Worm (Caenorhabditis elegans) whole organism, dauer: ENCODE data around the gene ins-7.

ENCODE experiments used
- unc-62 ChIP-seq: sonication (generic microtip); optimal IDR thresholded peaks from 2 replicates; lab custom pipeline; 2017; ENCODE audit warnings: missing biosample characterization, missing genetic modification reagents, missing genetic modification characterization

ins-7 gene

DNA sequence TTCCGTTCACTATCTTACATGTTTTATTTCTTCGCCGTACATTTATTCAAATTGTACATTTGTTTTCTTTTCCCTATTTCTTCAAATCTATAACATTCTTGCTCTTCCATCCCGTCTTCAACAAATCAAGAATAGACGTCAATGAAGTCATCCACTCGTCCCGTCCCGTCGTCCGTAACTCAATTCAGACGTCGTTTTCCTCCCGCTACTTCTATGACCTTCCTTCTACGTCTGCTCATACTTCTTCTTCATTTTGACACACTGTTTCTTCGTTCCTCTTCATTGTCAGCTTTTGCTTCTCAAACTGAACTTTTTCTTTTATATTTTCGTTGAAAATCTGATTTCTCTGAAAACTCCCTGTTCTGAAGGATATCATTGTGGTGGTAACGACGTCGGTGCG, 22.6 kb downstream of the ins-7 start:
- no peak for TF ChIP-seq unc-62 (GFP tag; lab: Kevin White, UChicago)

DNA sequence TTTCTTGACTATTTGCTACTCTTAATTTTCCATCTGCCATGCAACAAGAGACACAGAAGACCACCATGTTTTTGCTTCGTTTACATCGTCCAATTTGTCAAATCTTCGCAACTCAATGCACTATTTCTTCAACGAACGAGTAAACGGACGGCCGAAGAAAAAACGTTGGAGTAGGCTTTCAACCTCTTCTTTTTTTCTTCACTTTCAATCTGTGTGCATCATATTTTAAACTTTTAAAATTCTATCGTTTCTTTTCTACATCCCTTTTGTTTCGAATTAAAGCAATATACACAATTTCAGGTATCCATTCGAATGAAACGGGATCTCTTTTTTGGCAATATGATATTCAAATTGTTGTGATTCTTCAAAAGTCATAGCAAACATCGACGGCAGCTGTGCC, 24.9 kb downstream of the ins-7 start, which contains the start of gene acc-1:
acc-1 (plus strand) TSS at position 301 of the 400 bp plus-strand sequence.
- no peak for TF ChIP-seq unc-62 (GFP tag; lab: Kevin White, UChicago)

DNA sequence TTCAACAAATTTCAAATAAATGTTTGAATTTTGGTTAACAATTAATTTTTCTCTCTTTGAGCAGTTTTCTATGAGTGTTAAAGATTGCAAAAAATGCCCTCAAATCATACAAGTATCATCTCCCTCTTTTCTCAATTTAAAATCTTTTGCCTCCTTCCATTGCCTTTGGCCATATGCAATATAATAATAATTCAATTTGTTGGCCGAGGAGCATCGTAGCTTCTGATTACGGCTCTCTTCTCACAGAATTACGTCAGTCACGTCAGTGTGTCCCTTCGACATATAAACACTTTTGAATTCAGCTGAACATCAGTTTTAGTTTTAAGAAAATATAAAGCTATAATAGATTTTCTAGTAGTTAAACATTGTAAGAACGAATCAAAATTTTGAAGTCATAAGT, 27.1 kb downstream of the ins-7 start:
- TF ChIP-seq unc-62 (GFP tag; lab: Kevin White, UChicago) = no peak

DNA sequence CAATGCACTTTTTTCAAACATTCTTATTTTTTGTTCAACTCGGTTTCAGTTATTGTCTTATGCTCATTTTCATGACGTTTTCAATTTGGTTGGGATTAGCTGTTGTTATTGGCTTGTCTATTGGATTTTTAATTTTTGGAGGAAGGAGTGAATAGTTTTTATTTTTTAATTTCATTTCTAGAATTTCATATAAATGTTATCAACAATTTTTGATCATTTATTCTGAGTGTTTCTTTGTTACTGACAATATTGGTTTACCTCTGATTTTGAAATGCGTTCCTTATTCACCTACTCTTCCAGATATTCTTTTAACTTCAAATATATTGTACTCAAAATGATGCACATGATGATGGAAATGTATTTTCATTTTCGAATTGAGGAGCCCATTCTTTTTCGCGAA, 28.6 kb downstream of the ins-7 start, which contains the start of gene F58G6.7:
F58G6.7 (plus strand) TSS at position 301 of the 400 bp plus-strand sequence.
- no peak for TF ChIP-seq unc-62 (GFP tag; lab: Kevin White, UChicago)

DNA sequence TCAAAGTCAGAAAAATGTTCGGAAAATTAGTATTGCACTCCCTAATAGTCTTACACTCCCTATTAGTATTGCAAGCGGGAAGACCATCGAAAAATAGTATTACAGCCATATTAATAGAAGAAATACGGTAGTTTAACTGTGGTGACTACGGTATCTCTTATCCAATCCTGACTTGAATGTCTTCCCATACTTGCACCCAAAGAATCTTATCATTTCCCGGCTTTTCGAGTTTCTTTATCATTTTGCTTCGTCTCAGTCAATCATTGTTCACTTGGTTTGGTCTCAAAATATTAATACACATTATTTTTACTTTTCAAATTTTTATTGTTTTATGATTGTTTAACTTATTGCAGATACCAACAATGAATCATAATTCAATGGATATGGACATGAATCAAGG, 29.5 kb downstream of the ins-7 start, which contains the start of gene F58G6.3:
F58G6.3 (plus strand) TSS at position 352 of the 400 bp plus-strand sequence.
- TF ChIP-seq unc-62 (GFP tag; lab: Kevin White, UChicago) = no peak

DNA sequence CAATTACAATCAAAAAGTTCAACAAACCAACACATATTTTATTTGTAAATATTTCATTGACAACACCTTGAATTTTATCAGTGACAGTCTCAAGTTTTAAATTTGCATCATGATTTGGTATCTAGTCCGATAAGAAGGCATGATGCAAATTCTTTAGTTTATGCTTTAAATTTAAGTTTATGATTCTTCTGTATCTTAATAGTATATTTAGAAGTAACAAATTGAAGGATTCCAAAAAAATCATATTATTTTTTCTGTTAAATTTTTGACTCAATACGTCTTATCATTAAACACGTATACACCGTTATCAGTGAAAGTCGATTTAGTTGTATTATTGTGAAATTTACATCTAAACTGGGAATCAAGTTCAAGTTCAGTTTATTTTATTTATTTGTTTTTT, 31.4 kb downstream of the ins-7 start, which contains the start of gene chca-1:
chca-1 (plus strand) TSS at position 161 of the 400 bp plus-strand sequence.
- TF ChIP-seq unc-62 (GFP tag; lab: Kevin White, UChicago) = no peak

DNA sequence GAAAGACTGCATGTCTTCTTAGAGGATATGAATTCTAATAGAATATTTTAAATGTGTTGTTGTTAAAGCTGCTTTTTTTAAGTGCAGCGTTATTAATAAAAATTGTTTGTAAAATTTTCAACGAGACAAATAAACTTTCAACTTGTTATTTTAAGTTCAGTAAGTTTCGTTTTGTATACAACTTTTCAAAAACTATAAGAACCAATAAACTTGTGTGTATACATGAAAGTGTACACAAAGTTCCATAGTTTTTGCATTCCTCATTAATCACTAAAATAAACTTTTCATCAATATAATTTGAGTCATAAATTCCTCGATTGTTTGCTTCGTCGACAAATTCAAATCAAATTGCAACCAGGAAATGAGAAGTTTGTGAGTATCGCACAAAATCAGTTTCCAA, 34.0 kb downstream of the ins-7 start, which contains the start of gene srm-3:
srm-3 (plus strand) TSS at position 301 of the 400 bp plus-strand sequence.
- no peak for TF ChIP-seq unc-62 (GFP tag; lab: Kevin White, UChicago)

DNA sequence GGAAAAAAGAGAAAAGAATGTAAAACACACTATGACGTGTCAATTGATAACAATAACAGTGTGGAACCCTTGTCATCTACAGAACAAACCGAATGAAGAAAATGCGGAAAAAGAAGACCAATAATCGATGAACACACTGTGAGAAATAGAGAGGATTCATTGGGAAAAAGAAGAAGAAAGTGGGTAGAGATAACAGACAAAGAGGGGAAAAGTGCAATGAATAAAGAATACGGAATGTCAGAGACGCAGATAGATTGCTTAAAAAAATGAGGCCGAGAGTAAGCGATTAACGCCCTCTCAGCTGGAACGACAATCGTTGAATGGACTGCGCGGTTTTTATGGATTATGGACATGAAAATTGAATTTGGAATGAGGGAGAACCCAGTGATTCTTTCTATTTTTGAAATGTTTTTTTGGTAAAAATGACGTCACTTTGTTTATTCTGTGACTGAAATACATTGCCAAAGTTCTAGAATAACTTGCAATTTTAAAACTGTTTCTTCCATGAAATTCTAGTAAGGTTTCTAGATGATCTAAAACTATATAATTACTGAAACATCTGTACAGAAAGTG, 34.8 kb downstream of the ins-7 start, which contains the start of gene amph-1:
amph-1 (minus strand) TSS at position 85 of the 573 bp plus-strand sequence.
- TF ChIP-seq unc-62 (GFP tag; lab: Kevin White, UChicago) = no peak

DNA sequence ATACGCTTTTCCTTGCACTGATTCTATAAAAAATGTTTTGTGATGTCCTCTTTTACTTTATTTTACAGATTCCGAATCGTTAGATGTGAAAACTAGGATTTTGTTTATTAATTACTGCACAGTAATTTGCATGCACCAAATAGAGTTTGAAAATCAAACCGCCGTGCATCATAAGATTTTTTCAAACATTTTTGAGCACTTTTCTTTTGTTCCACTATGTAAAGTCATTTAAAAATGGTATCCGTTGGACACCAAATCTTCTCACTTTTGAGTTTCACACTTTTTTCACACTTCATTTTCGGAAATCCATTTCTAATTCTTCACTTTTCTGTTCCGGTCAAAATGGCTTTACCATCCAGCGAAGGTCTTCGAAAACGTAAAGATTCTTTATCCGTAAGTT, 39.5 kb downstream of the ins-7 start, which contains the start of gene degl-2:
degl-2 (plus strand) TSS at position 301 of the 400 bp plus-strand sequence.
- no peak for TF ChIP-seq unc-62 (GFP tag; lab: Kevin White, UChicago)

DNA sequence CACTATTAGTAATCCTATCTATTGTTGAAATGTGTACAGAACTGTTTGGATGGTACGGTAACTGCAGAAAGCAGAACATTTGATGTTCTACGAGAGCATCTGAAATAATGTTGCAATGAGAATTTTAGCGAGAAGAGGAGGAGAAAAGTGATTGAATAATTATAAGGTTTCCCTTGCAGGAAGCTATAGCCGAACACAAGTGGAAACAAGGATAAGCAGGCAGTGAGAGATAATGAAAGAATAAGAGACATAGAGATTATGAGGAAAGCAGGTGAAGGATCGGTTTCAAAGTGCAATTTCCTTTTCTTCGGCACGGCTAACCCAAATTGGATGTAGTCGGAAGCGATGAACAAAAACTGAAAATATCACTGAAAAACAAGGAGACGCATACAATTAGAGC, 40.7 kb downstream of the ins-7 start, which contains the start of gene del-2:
del-2 (minus strand) TSS at position 101 of the 400 bp plus-strand sequence.
- no peak for TF ChIP-seq unc-62 (GFP tag; lab: Kevin White, UChicago)

DNA sequence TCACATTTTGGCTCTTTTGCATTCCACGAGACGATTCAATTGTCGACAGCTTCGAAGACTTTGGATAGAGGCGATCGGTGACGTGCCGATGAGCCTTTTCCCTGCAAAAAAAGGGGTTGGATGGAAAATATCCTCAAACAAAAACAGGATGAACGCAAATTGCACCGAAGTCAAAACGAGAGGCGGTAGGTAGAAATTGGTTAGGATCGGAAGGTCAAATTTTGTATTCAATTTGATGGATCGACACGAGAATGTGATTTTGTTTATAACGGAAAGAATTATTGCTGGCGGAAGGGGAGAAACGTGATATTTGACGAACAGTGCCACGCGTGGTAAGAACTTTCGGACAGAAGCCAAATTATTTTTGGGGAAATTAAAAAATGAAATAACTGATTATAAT, 47.8 kb downstream of the ins-7 start, which contains the start of gene mca-1:
mca-1 (minus strand) TSS at position 101 of the 400 bp plus-strand sequence.
- TF ChIP-seq unc-62 (GFP tag; lab: Kevin White, UChicago) = no peak

DNA sequence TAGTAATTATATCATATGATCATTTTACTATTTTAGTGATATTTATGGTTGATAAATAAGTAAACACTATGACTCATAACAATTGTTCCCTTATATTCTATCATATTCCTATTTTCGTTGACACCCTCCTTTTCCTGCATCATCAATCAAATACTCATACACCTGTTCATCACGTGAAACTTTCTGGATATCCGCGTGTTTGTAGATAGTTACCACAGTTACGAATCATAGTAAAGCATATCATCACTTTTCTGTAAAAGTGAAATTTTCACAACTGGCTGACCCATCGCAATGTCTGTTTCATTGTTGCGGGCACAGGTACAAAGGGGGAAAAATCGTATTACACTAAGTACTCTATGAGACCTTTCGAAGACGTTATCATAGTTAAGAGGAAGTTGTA, 48.8 kb downstream of the ins-7 start:
- no peak for TF ChIP-seq unc-62 (GFP tag; lab: Kevin White, UChicago)

DNA sequence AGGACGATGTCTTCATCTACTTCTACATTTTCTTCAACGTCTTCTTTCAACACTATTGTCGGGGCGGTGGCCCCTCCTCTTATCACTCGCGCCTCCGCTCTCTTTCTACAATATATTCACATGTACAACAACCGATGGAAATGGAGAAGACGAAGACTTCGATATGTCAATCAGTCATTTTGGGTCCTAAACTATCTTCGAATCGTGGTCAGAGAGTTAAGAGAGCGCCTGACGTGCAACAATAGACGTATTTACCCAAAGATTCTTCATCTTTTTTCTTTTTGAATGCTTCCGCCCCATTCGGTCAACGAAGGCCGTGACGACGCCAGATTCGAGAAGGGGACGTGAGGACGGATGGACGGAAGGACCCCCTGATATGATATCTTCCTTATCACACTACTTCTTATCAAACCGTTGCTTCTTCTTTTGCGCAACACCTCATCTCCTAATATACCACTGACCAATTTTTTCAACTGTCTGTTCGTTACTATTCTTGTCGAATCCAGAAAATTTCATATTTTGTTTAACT, 49.6 kb downstream of the ins-7 start:
- no peak for TF ChIP-seq unc-62 (GFP tag; lab: Kevin White, UChicago)

DNA sequence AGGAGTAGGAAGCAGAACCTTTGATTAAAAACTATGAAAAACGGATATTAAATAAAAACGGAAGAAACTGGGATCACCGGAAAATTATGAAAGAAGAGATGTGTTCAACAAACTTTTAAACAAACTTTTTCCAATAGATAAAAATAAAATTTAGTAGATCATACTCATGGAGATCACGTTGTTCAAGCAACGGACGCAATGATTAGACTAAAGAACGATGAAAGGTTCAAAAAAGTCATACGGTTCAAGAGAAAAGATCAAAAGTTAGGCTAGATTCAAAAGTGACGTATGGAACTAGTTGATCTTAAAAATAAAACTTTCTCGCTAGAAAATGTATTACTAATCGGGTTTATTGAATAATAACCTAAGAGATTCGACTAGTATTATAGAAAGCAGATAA, 50.6 kb downstream of the ins-7 start:
- TF ChIP-seq unc-62 (GFP tag; lab: Kevin White, UChicago) = no peak
